Worm (Caenorhabditis elegans): ENCODE measurements around the gene F45E6.1.

- TF ChIP-seq ztf-11 (tag; optimal IDR thresholded peaks at IDR 0.05) (no peak), lsy-2 (tag; optimal IDR thresholded peaks at IDR 0.05) (peak in 1 of 2 experiments; percentile 34), unc-39 (tag; optimal IDR thresholded peaks at IDR 0.05) (no peak), R02D3.7 (tag; optimal IDR thresholded peaks at IDR 0.05) (no peak), fos-1 (tag; optimal IDR thresholded peaks at IDR 0.05) (no peak), ama-1 (optimal IDR thresholded peaks at IDR 0.05) (no peak), dmd-4 (tag; optimal IDR thresholded peaks at IDR 0.05) (no peak), nhr-12 (tag; optimal IDR thresholded peaks at IDR 0.05) (no peak), mab-5 (tag; optimal IDR thresholded peaks at IDR 0.05) (no peak), nhr-77 (tag; optimal IDR thresholded peaks at IDR 0.05) (no peak)
These were observed 36.2 kb upstream of the F45E6.1 start for ce11 chrX:12513415-12513814.

Measured in whole organism, L2 larva.